Worm (Caenorhabditis elegans) whole organism, L4/young adult: ENCODE measurements around the gene daao-1.

Experiments used
- W03F9.2 ChIP-seq: fragments of 150-350 bp; optimal IDR thresholded peaks from 2 replicates; lab custom pipeline; 2014; ENCODE audit warnings: missing biosample characterization, missing genetic modification characterization
- dao-5 ChIP-seq: sonication (generic microtip); optimal IDR thresholded peaks from 2 replicates; lab custom pipeline; 2016; ENCODE audit warnings: missing genotype, missing genetic modification characterization, moderate library complexity, missing compliant biosample characterization
- him-1 ChIP-seq: sonication (generic microtip); optimal IDR thresholded peaks from 2 replicates; lab custom pipeline; 2016; ENCODE audit warnings: missing genotype, missing genetic modification reagents, missing genetic modification characterization, missing compliant biosample characterization

DNA sequence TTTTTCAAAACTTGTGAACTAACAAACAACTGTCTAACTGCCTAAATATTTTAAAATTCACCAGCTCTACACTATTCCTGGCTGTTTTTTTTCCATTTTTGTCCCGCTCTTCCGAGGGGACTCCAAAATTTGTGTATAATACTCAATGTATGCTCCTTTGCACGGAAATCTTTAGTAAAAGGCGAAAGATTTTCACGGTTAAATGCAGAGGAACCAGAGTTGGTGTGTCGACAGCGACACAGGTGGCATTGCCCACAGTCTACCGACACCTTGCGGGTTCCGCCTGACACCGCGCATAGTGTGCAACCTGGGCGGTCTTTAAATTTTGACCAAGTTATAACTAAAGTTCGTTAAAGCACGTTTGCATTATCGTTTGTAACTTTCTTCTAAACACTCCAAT lies 41.0 kb downstream of the daao-1 start:
- TF ChIP-seq dao-5 (tag; lab: Kevin White, UChicago) = no peak
- no peak for TF ChIP-seq W03F9.2
- no peak for TF ChIP-seq him-1 (tag; lab: Kevin White, UChicago)
